Worm (Caenorhabditis elegans) whole organism, L1 larva: ENCODE data around the gene C45G9.11.

Experiments used
- C04F5.9 ChIP-seq: sonication (generic microtip); optimal IDR thresholded peaks from 2 replicates; lab custom pipeline; 2016; ENCODE audit warnings: missing genetic modification characterization, missing compliant biosample characterization
- F16B12.6 ChIP-seq: fragments of 150-350 bp; optimal IDR thresholded peaks from 2 replicates; lab custom pipeline; 2014; ENCODE audit warnings: missing biosample characterization, missing genetic modification characterization
- aly-2 ChIP-seq: fragments of 150-350 bp; optimal IDR thresholded peaks from 2 replicates; lab custom pipeline; 2014; ENCODE audit warnings: missing biosample characterization, missing genetic modification characterization
- ama-1 ChIP-seq: fragments of 150-350 bp; optimal IDR thresholded peaks from 2 replicates; lab custom pipeline; 2014
- ceh-88 ChIP-seq: fragments of 200-800 bp; sonication (Bioruptor generic); IDR thresholded peaks from 2 replicates; pipeline ENCODE4 v1.3.6; 2022; ENCODE audit warnings: missing genetic modification characterization, missing compliant biosample characterization
- ces-1 ChIP-seq: fragments of 150-350 bp; optimal IDR thresholded peaks from 2 replicates; lab custom pipeline; 2014; ENCODE audit warnings: missing biosample characterization, missing genetic modification reagents, missing genetic modification characterization
- dpl-1 ChIP-seq, 3 experiments: fragments of 150-350 bp in 2 of 3; sonication (generic microtip) in 1 of 3; optimal IDR thresholded peaks; 2 replicates each; lab custom pipeline; 2014 to 2017; ENCODE audit warnings: missing biosample characterization in 3 of 3, missing genetic modification characterization in 3 of 3, missing genetic modification reagents in 3 of 3
- dsc-1 ChIP-seq: sonication (generic microtip); optimal IDR thresholded peaks from 2 replicates; lab custom pipeline; 2016; ENCODE audit warnings: mild to moderate bottlenecking, missing genetic modification characterization, missing compliant biosample characterization
- efl-1 ChIP-seq, 4 experiments: fragments of 150-350 bp; optimal IDR thresholded peaks in 3 of 4; peaks in 1 of 4; 1 replicate in 1 of 4; 2 replicates in 3 of 4; lab custom pipeline; 2014; ENCODE audit warnings: missing biosample characterization in 2 of 4, missing genetic modification characterization in 2 of 4, missing genetic modification reagents in 2 of 4
- efl-3 ChIP-seq: fragments of 200-800 bp; sonication (Bioruptor generic); optimal IDR thresholded peaks from 2 replicates; lab custom pipeline; 2018; ENCODE audit warnings: mild to moderate bottlenecking, missing genetic modification characterization, missing compliant biosample characterization
- egl-27 ChIP-seq, 2 experiments: fragments of 150-350 bp in 1 of 2; sonication (generic microtip); optimal IDR thresholded peaks; 3 replicates each; lab custom pipeline; 2017 to 2018; ENCODE audit warnings: missing biosample characterization in 2 of 2, missing genetic modification characterization in 2 of 2, missing genetic modification reagents in 2 of 2
- fkh-10 ChIP-seq: sonication (generic microtip); optimal IDR thresholded peaks from 2 replicates; lab custom pipeline; 2017; ENCODE audit warnings: missing biosample characterization, missing genetic modification reagents, missing genetic modification characterization
- fkh-8 ChIP-seq: sonication (generic microtip); optimal IDR thresholded peaks from 2 replicates; lab custom pipeline; 2016; ENCODE audit warnings: mild to moderate bottlenecking, missing genetic modification characterization, missing compliant biosample characterization
- grh-1 ChIP-seq: fragments of 200-800 bp; sonication (Bioruptor generic); IDR thresholded peaks from 2 replicates; pipeline ENCODE4 v1.3.6; 2022; ENCODE audit warnings: missing genetic modification reagents, missing genetic modification characterization, missing compliant biosample characterization
- lin-13 ChIP-seq: fragments of 150-350 bp; optimal IDR thresholded peaks from 2 replicates; lab custom pipeline; 2014; ENCODE audit warnings: missing biosample characterization, missing genetic modification reagents, missing genetic modification characterization
- lin-15B ChIP-seq: fragments of 150-350 bp; sonication (generic microtip); optimal IDR thresholded peaks from 3 replicates; lab custom pipeline; 2014; ENCODE audit warnings: missing biosample characterization, missing genetic modification characterization
- lin-35 ChIP-seq, 2 experiments: fragments of 150-350 bp; optimal IDR thresholded peaks; 2 replicates each; lab custom pipeline; 2014; ENCODE audit warnings: missing biosample characterization in 2 of 2, missing genetic modification characterization in 2 of 2, missing genetic modification reagents in 2 of 2
- lsy-2 ChIP-seq, 2 experiments: fragments of 150-350 bp; optimal IDR thresholded peaks; 2 replicates each; lab custom pipeline; 2014; ENCODE audit warnings: missing biosample characterization in 2 of 2, missing genetic modification characterization in 2 of 2
- mef-2 ChIP-seq: fragments of 150-350 bp; optimal IDR thresholded peaks from 2 replicates; lab custom pipeline; 2014; ENCODE audit warnings: missing biosample characterization, missing genetic modification characterization
- mep-1 ChIP-seq: fragments of 150-350 bp; optimal IDR thresholded peaks from 2 replicates; lab custom pipeline; 2014; ENCODE audit warnings: missing biosample characterization, missing genetic modification characterization
- nhr-20 ChIP-seq: sonication (generic microtip); optimal IDR thresholded peaks from 2 replicates; lab custom pipeline; 2016; ENCODE audit warnings: mild to moderate bottlenecking, missing genetic modification characterization, missing compliant biosample characterization
- nhr-71 ChIP-seq: sonication (generic microtip); optimal IDR thresholded peaks from 2 replicates; lab custom pipeline; 2016; ENCODE audit warnings: mild to moderate bottlenecking, missing genetic modification characterization, moderate library complexity, missing compliant biosample characterization
- nhr-76 ChIP-seq: sonication (generic microtip); optimal IDR thresholded peaks from 2 replicates; lab custom pipeline; 2017; ENCODE audit warnings: missing biosample characterization, missing genetic modification characterization
- nhr-77 ChIP-seq: fragments of 150-350 bp; optimal IDR thresholded peaks from 2 replicates; lab custom pipeline; 2014; ENCODE audit warnings: missing biosample characterization, missing genetic modification characterization
- pax-3 ChIP-seq: fragments of 200-800 bp; sonication (Bioruptor generic); optimal IDR thresholded peaks from 2 replicates; lab custom pipeline; 2018; ENCODE audit warnings: mild to moderate bottlenecking, missing genetic modification characterization, moderate library complexity, missing compliant biosample characterization
- snpc-4 ChIP-seq: fragments of 150-350 bp; optimal IDR thresholded peaks from 2 replicates; lab custom pipeline; 2014; ENCODE audit warnings: missing biosample characterization, missing genetic modification characterization
- snu-23 ChIP-seq: sonication (generic microtip); optimal IDR thresholded peaks from 2 replicates; lab custom pipeline; 2016; ENCODE audit warnings: missing genetic modification characterization, missing compliant biosample characterization
- sox-4 ChIP-seq: sonication (generic microtip); optimal IDR thresholded peaks from 2 replicates; lab custom pipeline; 2016; ENCODE audit warnings: missing genetic modification characterization, missing compliant biosample characterization
- swsn-7 ChIP-seq: sonication (generic microtip); optimal IDR thresholded peaks from 2 replicates; lab custom pipeline; 2016; ENCODE audit warnings: missing genetic modification characterization, missing compliant biosample characterization
- tbx-2 ChIP-seq: sonication (generic microtip); optimal IDR thresholded peaks from 2 replicates; lab custom pipeline; 2016; ENCODE audit warnings: missing genetic modification characterization, missing compliant biosample characterization
- tlp-1 ChIP-seq: fragments of 150-350 bp; optimal IDR thresholded peaks from 2 replicates; lab custom pipeline; 2014; ENCODE audit warnings: missing biosample characterization, missing genetic modification characterization
- unc-130 ChIP-seq: fragments of 150-350 bp; optimal IDR thresholded peaks from 2 replicates; lab custom pipeline; 2017; ENCODE audit warnings: missing biosample characterization, missing genetic modification characterization, inconsistent platforms
- xbp-1 ChIP-seq: sonication (generic microtip); optimal IDR thresholded peaks from 2 replicates; lab custom pipeline; 2016; ENCODE audit warnings: missing genetic modification characterization, missing compliant biosample characterization
- zip-4 ChIP-seq: fragments of 200-800 bp; sonication (Bioruptor generic); optimal IDR thresholded peaks from 2 replicates; lab custom pipeline; 2018; ENCODE audit warnings: mild to moderate bottlenecking, missing genetic modification characterization, moderate library complexity, missing compliant biosample characterization

Gene C45G9.11

DNA sequence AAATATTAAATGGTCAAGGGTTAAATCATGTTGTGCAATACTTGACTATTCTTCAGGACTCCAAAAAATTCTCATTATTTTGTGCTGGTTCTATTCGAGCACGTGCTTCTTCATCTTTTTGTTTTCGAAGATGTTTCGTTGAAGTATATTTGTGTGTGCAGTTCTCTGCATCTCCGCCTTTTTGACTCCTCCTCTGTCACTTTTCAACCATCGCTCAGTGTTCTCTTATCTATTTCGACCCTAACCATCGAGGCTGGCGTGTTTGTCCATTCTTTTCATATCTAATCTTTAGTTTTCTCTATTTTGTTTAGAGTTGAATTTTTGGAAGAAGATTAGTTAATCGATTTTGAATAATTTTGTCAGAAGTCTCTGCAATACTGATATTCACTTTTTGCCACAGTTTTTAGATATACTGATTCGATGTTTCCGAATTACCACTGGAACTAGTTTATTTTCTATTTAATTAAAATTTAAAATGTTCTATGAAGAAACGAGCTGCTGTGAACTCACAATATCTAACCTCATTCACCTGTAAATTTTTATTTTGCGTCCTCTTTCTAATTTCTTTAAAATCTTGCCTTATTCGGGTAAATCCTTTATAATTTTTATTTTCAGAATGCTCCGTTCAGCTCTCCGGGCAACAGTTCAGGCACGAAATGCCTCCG lies 8.8 kb upstream of the C45G9.11 start, which contains the start of gene alh-1 (continued):
- TF ChIP-seq unc-130, result no peak
- TF ChIP-seq tbx-2 (tag; lab: Kevin White, UChicago), result no peak
- TF ChIP-seq swsn-7, result no peak
- peak; percentile 2 for TF ChIP-seq nhr-77
- no peak for TF ChIP-seq xbp-1 (tag; lab: Kevin White, UChicago)
- TF ChIP-seq efl-3, result no peak
- TF ChIP-seq snu-23, result peak; percentile 35
- TF ChIP-seq zip-4 (GFP tag; lab: Kevin White, UChicago), result no peak

DNA sequence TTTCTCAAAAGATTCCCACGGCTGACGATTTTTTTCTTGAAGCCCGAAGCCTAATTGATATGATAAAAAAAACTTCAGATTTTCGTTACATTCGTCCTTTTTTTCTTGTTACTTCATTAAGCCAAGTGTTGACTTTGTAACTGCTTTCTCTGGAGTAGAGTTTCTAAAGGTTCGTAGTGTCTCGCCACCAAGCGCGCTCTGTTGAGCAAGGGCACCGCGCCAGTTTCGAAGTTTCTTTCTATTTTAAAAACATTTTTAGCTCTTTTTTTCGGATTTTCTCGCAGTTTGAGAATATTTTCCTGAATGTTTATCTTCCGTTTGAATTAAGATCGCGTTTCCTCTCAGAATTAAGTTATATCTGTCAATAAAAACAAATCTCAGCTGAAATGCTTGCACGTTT lies 8.0 kb upstream of the C45G9.11 start:
- TF ChIP-seq efl-1 (optimal IDR thresholded peaks at IDR 0.05; lab: Kevin White, UChicago), result peak; percentile 56 to 69
- peak in 1 of 2 experiments; percentile 27 for TF ChIP-seq efl-1 (GFP tag; optimal IDR thresholded peaks at IDR 0.05 in 1 of 2; lab: Kevin White, UChicago)
- no peak for TF ChIP-seq ces-1
- no peak for TF ChIP-seq F16B12.6 (tag; lab: Kevin White, UChicago)
- TF ChIP-seq nhr-76 (tag; lab: Kevin White, UChicago), result no peak
- TF ChIP-seq lin-35 (GFP tag; optimal IDR thresholded peaks at IDR 0.05; lab: Kevin White, UChicago), result peak in 1 of 2 experiments; percentile 2
- no peak for TF ChIP-seq tlp-1 (tag; lab: Kevin White, UChicago)
- TF ChIP-seq dpl-1 (GFP tag; optimal IDR thresholded peaks at IDR 0.05; lab: Kevin White, UChicago), result peak in 1 of 3 experiments; percentile 48
- no peak for TF ChIP-seq nhr-20 (tag; lab: Kevin White, UChicago)
- no peak for TF ChIP-seq ceh-88
- TF ChIP-seq dsc-1 (tag; lab: Kevin White, UChicago), result no peak
- no peak for TF ChIP-seq lsy-2 (tag; optimal IDR thresholded peaks at IDR 0.05; lab: Kevin White, UChicago)
- no peak for TF ChIP-seq ama-1

DNA sequence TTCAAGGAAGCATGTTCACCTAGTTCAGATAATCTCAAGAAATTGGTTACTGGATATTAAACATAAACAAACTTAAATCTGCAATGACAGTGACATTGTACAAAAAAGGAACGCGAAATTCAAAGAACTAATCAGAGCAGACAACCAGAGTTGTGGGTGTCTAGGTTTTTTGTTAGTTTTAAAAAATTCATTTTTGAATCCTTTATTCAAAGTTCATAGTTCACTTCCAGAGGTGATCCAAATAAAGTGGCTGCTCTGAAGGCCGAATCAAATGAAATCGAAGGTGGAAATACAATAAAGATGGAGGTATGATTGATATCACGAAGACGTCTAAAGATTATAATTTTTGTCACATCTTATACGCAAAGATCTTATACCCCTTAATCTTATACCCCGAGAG lies 5.9 kb upstream of the C45G9.11 start, which contains the start of gene ttbk-6:
TSS of gene ttbk-6 (plus strand) at position 301 of the 400 bp plus-strand sequence.
- TF ChIP-seq nhr-20 (tag; lab: Kevin White, UChicago) (no peak), F16B12.6 (tag; lab: Kevin White, UChicago) (no peak), sox-4 (tag; lab: Kevin White, UChicago) (no peak), egl-27 (tag; optimal IDR thresholded peaks at IDR 0.05; lab: Kevin White, UChicago) (no peak), fkh-8 (tag; lab: Kevin White, UChicago) (no peak), lin-15B (tag; lab: Kevin White, UChicago) (no peak), tlp-1 (tag; lab: Kevin White, UChicago) (no peak), lsy-2 (tag; optimal IDR thresholded peaks at IDR 0.05; lab: Kevin White, UChicago) (no peak), snpc-4 (no peak), lin-13 (GFP tag; lab: Kevin White, UChicago) (no peak), dsc-1 (tag; lab: Kevin White, UChicago) (no peak), lin-35 (GFP tag; optimal IDR thresholded peaks at IDR 0.05; lab: Kevin White, UChicago) (no peak), nhr-76 (tag; lab: Kevin White, UChicago) (no peak), aly-2 (tag; lab: Kevin White, UChicago) (no peak), mep-1 (no peak), ceh-88 (no peak), C04F5.9 (tag; lab: Kevin White, UChicago) (no peak), pax-3 (tag; lab: Kevin White, UChicago) (no peak), fkh-10 (GFP tag; lab: Kevin White, UChicago) (no peak), mef-2 (tag; lab: Kevin White, UChicago) (no peak)

DNA sequence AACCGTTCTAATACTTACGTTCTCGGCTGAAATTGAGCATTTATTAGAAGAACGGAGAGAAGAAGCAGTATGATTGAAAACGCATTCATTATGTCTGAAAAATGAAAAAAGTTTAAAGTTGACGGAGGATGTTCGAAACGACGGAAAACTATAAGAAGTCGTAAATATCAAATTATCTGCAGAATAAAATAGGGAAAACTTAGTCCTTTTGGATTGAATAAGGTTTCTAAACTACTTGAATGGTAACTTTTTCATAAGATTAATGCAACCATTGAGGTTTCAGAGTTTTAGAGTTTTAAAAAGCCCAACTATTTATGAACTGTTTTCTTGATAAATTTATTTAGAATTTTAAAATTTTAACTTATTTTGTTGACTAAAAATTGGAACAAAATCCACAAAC lies 3.0 kb upstream of the C45G9.11 start, which contains the start of gene C45G9.12:
TSS of gene C45G9.12 (minus strand) at position 101 of the 400 bp plus-strand sequence.
- no peak for TF ChIP-seq efl-1 (optimal IDR thresholded peaks at IDR 0.05; lab: Kevin White, UChicago)
- TF ChIP-seq efl-1 (GFP tag; optimal IDR thresholded peaks at IDR 0.05 in 1 of 2; lab: Kevin White, UChicago), result peak in 1 of 2 experiments; percentile 21
- TF ChIP-seq nhr-71 (tag; lab: Kevin White, UChicago), result no peak
- no peak for TF ChIP-seq grh-1 (GFP tag; lab: Robert Waterston, UW)
- TF ChIP-seq, all 84 proteins: peak for 1
